Worm (Caenorhabditis elegans) whole organism, late embryonic: ENCODE results near the gene lgc-43.

ENCODE experiments used
- nfya-1 ChIP-seq: sonication (generic microtip); optimal IDR thresholded peaks from 2 replicates; lab custom pipeline; 2017; ENCODE audit warnings: missing genetic modification characterization, mild to moderate bottlenecking, missing compliant biosample characterization, antibody characterized with exemption, moderate library complexity
- pha-2 ChIP-seq: sonication (generic microtip); optimal IDR thresholded peaks from 2 replicates; lab custom pipeline; 2017; ENCODE audit warnings: mild to moderate bottlenecking, missing genetic modification characterization, missing compliant biosample characterization
- sox-2 ChIP-seq: fragments of 200-800 bp; sonication (Bioruptor generic); IDR thresholded peaks from 2 replicates; pipeline ENCODE4 v1.3.6; 2022; ENCODE audit warnings: missing genetic modification reagents, missing genetic modification characterization, missing compliant biosample characterization

- TF ChIP-seq sox-2 (GFP tag; lab: Robert Waterston, UW) (no peak), pha-2 (tag; lab: Kevin White, UChicago) (no peak), nfya-1 (no peak)
Measured at ce11 chrIV:10533639-10534038, 44.8 kb upstream of the lgc-43 start, which contains the start of gene T07G12.3.
